Worm (Caenorhabditis elegans) whole organism, L1 larva: ENCODE results near the gene gcst-1.
A peak's percentile ranks its signal among the peaks of the same experiment; 100 is the strongest.

Experiments
- F16B12.6 ChIP-seq: fragments of 150-350 bp; optimal IDR thresholded peaks from 2 replicates; lab custom pipeline; 2014; ENCODE audit warnings: missing biosample characterization, missing genetic modification characterization
- aly-2 ChIP-seq: fragments of 150-350 bp; optimal IDR thresholded peaks from 2 replicates; lab custom pipeline; 2014; ENCODE audit warnings: missing biosample characterization, missing genetic modification characterization
- ceh-63 ChIP-seq: fragments of 200-800 bp; sonication (Bioruptor generic); optimal IDR thresholded peaks from 2 replicates; lab custom pipeline; 2018; ENCODE audit warnings: mild to moderate bottlenecking, missing genetic modification characterization, missing compliant biosample characterization
- ceh-90 ChIP-seq: sonication (generic microtip); optimal IDR thresholded peaks from 2 replicates; lab custom pipeline; 2016; ENCODE audit warnings: missing genetic modification characterization, missing compliant biosample characterization
- dsc-1 ChIP-seq: sonication (generic microtip); optimal IDR thresholded peaks from 2 replicates; lab custom pipeline; 2016; ENCODE audit warnings: mild to moderate bottlenecking, missing genetic modification characterization, missing compliant biosample characterization
- efl-1 ChIP-seq, 4 experiments: fragments of 150-350 bp; optimal IDR thresholded peaks in 3 of 4; peaks in 1 of 4; 1 replicate in 1 of 4; 2 replicates in 3 of 4; lab custom pipeline; 2014; ENCODE audit warnings: missing biosample characterization in 2 of 4, missing genetic modification characterization in 2 of 4, missing genetic modification reagents in 2 of 4
- egl-13 ChIP-seq: sonication (generic microtip); optimal IDR thresholded peaks from 2 replicates; lab custom pipeline; 2016; ENCODE audit warnings: missing genotype, missing genetic modification reagents, missing genetic modification characterization, missing compliant biosample characterization
- fkh-10 ChIP-seq: sonication (generic microtip); optimal IDR thresholded peaks from 2 replicates; lab custom pipeline; 2017; ENCODE audit warnings: missing biosample characterization, missing genetic modification reagents, missing genetic modification characterization
- fkh-8 ChIP-seq: sonication (generic microtip); optimal IDR thresholded peaks from 2 replicates; lab custom pipeline; 2016; ENCODE audit warnings: mild to moderate bottlenecking, missing genetic modification characterization, missing compliant biosample characterization
- grh-1 ChIP-seq: fragments of 200-800 bp; sonication (Bioruptor generic); IDR thresholded peaks from 2 replicates; pipeline ENCODE4 v1.3.6; 2022; ENCODE audit warnings: missing genetic modification reagents, missing genetic modification characterization, missing compliant biosample characterization
- irx-1 ChIP-seq: sonication (generic microtip); optimal IDR thresholded peaks from 2 replicates; lab custom pipeline; 2016; ENCODE audit warnings: missing genetic modification characterization, missing compliant biosample characterization
- isw-1 ChIP-seq: fragments of 200-800 bp; sonication (Bioruptor generic); IDR thresholded peaks from 2 replicates; pipeline ENCODE4 v1.3.6; 2022; ENCODE audit warnings: missing genetic modification characterization, missing compliant biosample characterization
- jun-1 ChIP-seq: fragments of 150-350 bp; optimal IDR thresholded peaks from 2 replicates; lab custom pipeline; 2014; ENCODE audit warnings: missing biosample characterization, missing genetic modification reagents, missing genetic modification characterization
- lin-13 ChIP-seq: fragments of 150-350 bp; optimal IDR thresholded peaks from 2 replicates; lab custom pipeline; 2014; ENCODE audit warnings: missing biosample characterization, missing genetic modification reagents, missing genetic modification characterization
- lin-15B ChIP-seq: fragments of 150-350 bp; sonication (generic microtip); optimal IDR thresholded peaks from 3 replicates; lab custom pipeline; 2014; ENCODE audit warnings: missing biosample characterization, missing genetic modification characterization
- lin-35 ChIP-seq, 2 experiments: fragments of 150-350 bp; optimal IDR thresholded peaks; 2 replicates each; lab custom pipeline; 2014; ENCODE audit warnings: missing biosample characterization in 2 of 2, missing genetic modification characterization in 2 of 2, missing genetic modification reagents in 2 of 2
- mab-9 ChIP-seq: fragments of 200-800 bp; sonication (Bioruptor generic); IDR thresholded peaks from 2 replicates; pipeline ENCODE4 v1.3.6; 2022; ENCODE audit warnings: missing genetic modification reagents, missing genetic modification characterization, missing compliant biosample characterization
- nhr-19 ChIP-seq: fragments of 200-800 bp; sonication (Bioruptor generic); conservative IDR thresholded peaks from 2 replicates; pipeline ENCODE4 v1.3.6; 2022; ENCODE audit warnings: missing genetic modification characterization, missing compliant biosample characterization
- nhr-237 ChIP-seq: fragments of 150-350 bp; optimal IDR thresholded peaks from 2 replicates; lab custom pipeline; 2014; ENCODE audit warnings: missing biosample characterization, missing genetic modification characterization
- nhr-28 ChIP-seq: fragments of 150-350 bp; optimal IDR thresholded peaks from 2 replicates; lab custom pipeline; 2014; ENCODE audit warnings: missing biosample characterization, missing genetic modification characterization
- nhr-47 ChIP-seq: sonication (generic microtip); optimal IDR thresholded peaks from 2 replicates; lab custom pipeline; 2016; ENCODE audit warnings: mild to moderate bottlenecking, missing genetic modification characterization, moderate library complexity, missing compliant biosample characterization
- nhr-71 ChIP-seq: sonication (generic microtip); optimal IDR thresholded peaks from 2 replicates; lab custom pipeline; 2016; ENCODE audit warnings: mild to moderate bottlenecking, missing genetic modification characterization, moderate library complexity, missing compliant biosample characterization
- nhr-77 ChIP-seq: fragments of 150-350 bp; optimal IDR thresholded peaks from 2 replicates; lab custom pipeline; 2014; ENCODE audit warnings: missing biosample characterization, missing genetic modification characterization
- nhr-85 ChIP-seq: sonication (generic microtip); peaks from one replicate; lab custom pipeline; 2016; ENCODE audit warnings: missing genetic modification characterization, inconsistent platforms, missing compliant biosample characterization
- pax-3 ChIP-seq: fragments of 200-800 bp; sonication (Bioruptor generic); optimal IDR thresholded peaks from 2 replicates; lab custom pipeline; 2018; ENCODE audit warnings: mild to moderate bottlenecking, missing genetic modification characterization, moderate library complexity, missing compliant biosample characterization
- pqm-1 ChIP-seq: sonication (generic microtip); optimal IDR thresholded peaks from 3 replicates; lab custom pipeline; 2017; ENCODE audit warnings: missing biosample characterization, missing genetic modification characterization
- sox-4 ChIP-seq: sonication (generic microtip); optimal IDR thresholded peaks from 2 replicates; lab custom pipeline; 2016; ENCODE audit warnings: missing genetic modification characterization, missing compliant biosample characterization
- sup-37 ChIP-seq: fragments of 200-800 bp; sonication (Bioruptor generic); optimal IDR thresholded peaks from 2 replicates; lab custom pipeline; 2018; ENCODE audit warnings: mild to moderate bottlenecking, missing genetic modification characterization, missing compliant biosample characterization
- tbx-2 ChIP-seq: sonication (generic microtip); optimal IDR thresholded peaks from 2 replicates; lab custom pipeline; 2016; ENCODE audit warnings: missing genetic modification characterization, missing compliant biosample characterization
- tlp-1 ChIP-seq: fragments of 150-350 bp; optimal IDR thresholded peaks from 2 replicates; lab custom pipeline; 2014; ENCODE audit warnings: missing biosample characterization, missing genetic modification characterization
- unc-62 ChIP-seq: fragments of 150-350 bp; optimal IDR thresholded peaks from 2 replicates; lab custom pipeline; 2014; ENCODE audit warnings: missing biosample characterization, missing genetic modification reagents, missing genetic modification characterization
- zip-4 ChIP-seq: fragments of 200-800 bp; sonication (Bioruptor generic); optimal IDR thresholded peaks from 2 replicates; lab custom pipeline; 2018; ENCODE audit warnings: mild to moderate bottlenecking, missing genetic modification characterization, moderate library complexity, missing compliant biosample characterization
- ztf-11 ChIP-seq, 2 experiments: sonication (generic microtip); optimal IDR thresholded peaks; 2 replicates each; lab custom pipeline; 2016 to 2017; ENCODE audit warnings: missing genetic modification characterization in 2 of 2, missing biosample characterization in 1 of 2, missing compliant biosample characterization in 1 of 2
- ztf-4 ChIP-seq: fragments of 150-350 bp; optimal IDR thresholded peaks from 2 replicates; lab custom pipeline; 2014; ENCODE audit warnings: missing biosample characterization, missing genetic modification characterization

gcst-1 gene

DNA sequence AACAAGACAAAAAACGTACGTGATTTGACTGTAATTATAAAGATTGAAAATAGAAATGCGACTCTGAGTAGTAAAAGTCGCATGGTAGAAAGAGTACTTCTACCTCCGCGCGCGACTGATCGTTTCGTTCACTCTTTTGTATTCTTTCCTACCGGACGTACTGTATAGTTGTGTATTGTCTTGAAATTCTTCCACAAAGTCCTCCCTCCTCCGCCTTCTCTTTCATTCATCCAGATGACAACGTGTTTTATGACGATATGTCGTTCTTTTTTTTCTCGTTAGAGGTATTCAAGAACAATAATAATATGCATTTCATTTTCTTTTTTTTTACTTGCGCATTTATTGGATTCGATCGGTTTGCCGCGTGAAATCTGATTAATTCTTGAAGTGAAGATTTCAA is 13.7 kb downstream of the gcst-1 start, which contains the start of gene K09H11.4:
Gene K09H11.4, minus strand, starts transcription at position 101 of the 400 bp plus-strand sequence.
- TF ChIP-seq jun-1 (tag; lab: Kevin White, UChicago), result no peak
- TF ChIP-seq nhr-77 (tag; lab: Kevin White, UChicago), result no peak
- TF ChIP-seq ztf-4, result no peak
- no peak for TF ChIP-seq pax-3 (tag; lab: Kevin White, UChicago)
- no peak for TF ChIP-seq nhr-28
- TF ChIP-seq ceh-63 (GFP tag; lab: Kevin White, UChicago), result no peak
- TF ChIP-seq lin-13, result no peak
- TF ChIP-seq unc-62 (GFP tag; lab: Kevin White, UChicago), result no peak
- no peak for TF ChIP-seq egl-13 (tag; lab: Kevin White, UChicago)
- TF ChIP-seq mab-9, result no peak
- TF ChIP-seq tbx-2 (tag; lab: Kevin White, UChicago), result no peak
- TF ChIP-seq irx-1 (tag; lab: Kevin White, UChicago), result no peak
- no peak for TF ChIP-seq grh-1 (GFP tag; lab: Robert Waterston, UW)

DNA sequence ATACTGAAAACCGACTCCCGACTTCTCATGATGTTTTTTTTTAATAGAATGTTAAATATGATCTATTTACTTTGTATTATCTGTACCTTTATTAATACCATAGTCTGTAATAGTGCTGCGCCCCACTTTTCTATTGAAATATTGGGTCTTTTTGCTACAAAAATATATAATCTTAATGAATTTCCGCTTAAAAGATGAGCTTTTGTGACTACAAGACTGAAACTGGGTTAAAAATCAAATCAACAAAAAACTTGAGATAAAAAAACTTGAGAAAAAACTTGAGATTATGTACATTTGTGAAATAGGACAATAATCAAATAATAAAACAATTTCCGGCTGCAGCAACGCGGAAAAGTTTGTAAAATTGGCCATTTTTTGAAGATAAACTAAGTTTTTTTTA is 18.1 kb downstream of the gcst-1 start, which contains the start of gene K09H11.15:
Gene K09H11.15, minus strand, starts transcription at position 101 of the 400 bp plus-strand sequence.
- no peak for TF ChIP-seq nhr-85 (tag; lab: Kevin White, UChicago)
- no peak for TF ChIP-seq ceh-90 (tag; lab: Kevin White, UChicago)
- TF ChIP-seq zip-4, result no peak

DNA sequence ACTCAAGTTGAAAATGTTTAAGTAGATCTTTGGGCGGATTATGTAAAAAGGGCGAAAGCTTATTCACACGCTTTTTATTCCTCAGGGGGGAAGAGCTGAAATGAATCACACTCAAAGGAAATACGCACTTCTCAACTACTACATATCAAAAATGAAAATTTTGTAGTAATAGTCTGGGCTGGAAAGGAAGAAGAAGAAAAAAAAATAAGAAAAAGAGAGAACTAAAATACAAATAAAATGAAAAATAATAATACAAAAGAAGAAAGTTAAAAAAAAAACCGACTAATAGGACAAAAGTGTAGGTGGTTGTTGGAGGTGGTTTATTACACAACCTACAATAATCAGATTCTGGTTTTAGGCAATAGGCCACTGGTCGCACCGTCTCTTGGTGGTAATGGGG is 23.3 kb downstream of the gcst-1 start, which contains the start of gene K09H11.6:
Gene K09H11.6, minus strand, starts transcription at position 101 of the 400 bp plus-strand sequence.
- TF ChIP-seq nhr-237 (tag; lab: Kevin White, UChicago) (no peak), lin-35 (GFP tag; optimal IDR thresholded peaks at IDR 0.05; lab: Kevin White, UChicago) (no peak), fkh-8 (tag; lab: Kevin White, UChicago) (no peak), F16B12.6 (no peak)

DNA sequence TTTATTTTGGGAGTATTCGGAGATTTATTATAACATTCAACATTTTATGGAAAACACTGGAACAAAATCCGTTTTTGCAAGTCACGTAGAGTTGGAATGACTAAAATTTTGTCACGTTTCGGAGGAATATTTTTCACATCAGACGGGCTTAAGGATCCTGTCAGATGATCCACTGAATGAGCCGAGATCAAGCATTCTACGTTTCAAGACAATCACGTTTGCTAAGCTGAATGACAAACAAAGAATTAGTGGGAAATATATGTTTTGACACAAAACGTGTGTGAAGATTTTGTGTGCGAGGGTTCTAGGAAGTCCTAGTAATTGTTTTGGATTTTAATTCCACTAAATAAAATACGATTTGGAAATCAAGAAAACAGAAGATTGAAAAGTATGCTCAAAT is 26.7 kb downstream of the gcst-1 start:
- TF ChIP-seq nhr-47 (tag; lab: Kevin White, UChicago) (peak; percentile 7), dsc-1 (peak; percentile 85), isw-1 (no peak), aly-2 (tag; lab: Kevin White, UChicago) (no peak), nhr-71 (tag; lab: Kevin White, UChicago) (peak; percentile 34), nhr-19 (no peak), sup-37 (GFP tag; lab: Kevin White, UChicago) (no peak), pqm-1 (tag; lab: Kevin White, UChicago) (no peak), efl-1 (optimal IDR thresholded peaks at IDR 0.05; lab: Kevin White, UChicago) (no peak), efl-1 (GFP tag; optimal IDR thresholded peaks at IDR 0.05 in 1 of 2; lab: Kevin White, UChicago) (peak in 1 of 2 experiments; percentile 87), sox-4 (tag; lab: Kevin White, UChicago) (peak; percentile 35), pax-3 (tag; lab: Kevin White, UChicago) (peak; percentile 29), lin-15B (tag; lab: Kevin White, UChicago) (no peak), fkh-8 (tag; lab: Kevin White, UChicago) (peak; percentile 51)

DNA sequence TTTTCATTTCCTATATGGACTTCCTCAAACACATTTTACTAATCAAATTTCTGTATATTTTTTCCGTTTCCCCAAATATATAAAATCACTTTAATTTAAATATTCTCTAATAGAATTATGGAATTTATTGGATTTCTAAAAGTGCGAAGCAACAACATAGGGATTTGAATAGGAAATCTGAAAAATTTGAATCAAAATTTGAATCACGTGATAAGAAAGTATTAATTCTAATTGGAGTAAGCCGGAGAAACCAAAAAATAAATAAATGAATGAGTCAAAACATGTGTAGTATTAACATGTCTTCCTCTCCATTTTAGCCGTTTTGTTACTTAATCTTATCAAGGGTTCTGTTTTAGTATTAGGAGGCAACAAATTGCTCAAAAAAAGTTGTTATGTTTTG is 28.5 kb downstream of the gcst-1 start:
- TF ChIP-seq nhr-47 (tag; lab: Kevin White, UChicago), result peak; percentile 22
- no peak for TF ChIP-seq ceh-90 (tag; lab: Kevin White, UChicago)
- TF ChIP-seq egl-13 (tag; lab: Kevin White, UChicago), result peak; percentile 55
- no peak for TF ChIP-seq nhr-28
- TF ChIP-seq dsc-1, result peak; percentile 87
- TF ChIP-seq mab-9, result no peak
- TF ChIP-seq aly-2 (tag; lab: Kevin White, UChicago), result no peak
- TF ChIP-seq ztf-11 (tag; optimal IDR thresholded peaks at IDR 0.05; lab: Kevin White, UChicago), result no peak

DNA sequence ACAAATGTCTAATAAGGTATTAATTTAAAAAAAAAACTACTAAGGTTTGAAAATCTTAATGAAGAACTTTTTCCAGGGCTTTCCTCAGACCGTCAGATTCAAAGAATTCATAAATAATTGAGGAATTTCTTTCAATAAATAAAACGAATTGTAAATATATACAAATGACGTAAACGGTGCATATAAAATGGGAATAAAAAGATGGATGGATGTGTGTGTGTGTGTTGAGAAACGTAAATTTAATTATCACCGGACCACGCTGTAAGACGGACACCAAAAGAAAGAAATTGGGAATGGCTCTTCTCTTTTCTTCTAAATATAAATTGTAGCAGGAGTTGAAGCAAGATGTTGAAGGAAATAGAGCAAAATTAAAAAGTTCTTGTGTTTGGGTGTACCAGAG is 33.5 kb downstream of the gcst-1 start:
- TF ChIP-seq tlp-1 (tag; lab: Kevin White, UChicago) (no peak), ceh-63 (GFP tag; lab: Kevin White, UChicago) (peak; percentile 77), fkh-10 (GFP tag; lab: Kevin White, UChicago) (no peak)
